Worm (Caenorhabditis elegans) whole organism, mixed stage, embryonic: Measurements from ENCODE around the gene clec-140.

Source experiments
- M03D4.4 ChIP-seq: sonication (generic microtip); optimal IDR thresholded peaks from 2 replicates; lab custom pipeline; 2017; ENCODE audit warnings: mild to moderate bottlenecking, missing genetic modification characterization, missing compliant biosample characterization
- bed-3 ChIP-seq: fragments of 200-800 bp; sonication (Bioruptor generic); optimal IDR thresholded peaks from 3 replicates; lab custom pipeline; 2018; ENCODE audit warnings: mild to moderate bottlenecking, missing genetic modification characterization, moderate library complexity, missing compliant biosample characterization
- blmp-1 ChIP-seq: fragments of 150-350 bp; optimal IDR thresholded peaks from 2 replicates; lab custom pipeline; 2014; ENCODE audit warnings: missing biosample characterization, missing genetic modification characterization
- ceh-39 ChIP-seq: fragments of 150-350 bp; optimal IDR thresholded peaks from 2 replicates; lab custom pipeline; 2014; ENCODE audit warnings: missing biosample characterization, missing genetic modification characterization
- ceh-43 ChIP-seq: fragments of 200-800 bp; sonication (Bioruptor generic); optimal IDR thresholded peaks from 2 replicates; lab custom pipeline; 2018; ENCODE audit warnings: mild to moderate bottlenecking, missing genetic modification characterization, moderate library complexity, missing compliant biosample characterization
- ceh-83 ChIP-seq: fragments of 200-800 bp; sonication (Bioruptor generic); optimal IDR thresholded peaks from 2 replicates; lab custom pipeline; 2018; ENCODE audit warnings: mild to moderate bottlenecking, missing genetic modification characterization, missing compliant biosample characterization
- ces-1 ChIP-seq: fragments of 150-350 bp; optimal IDR thresholded peaks from 2 replicates; lab custom pipeline; 2014; ENCODE audit warnings: missing biosample characterization, missing genetic modification reagents, missing genetic modification characterization
- cnd-1 ChIP-seq: fragments of 200-800 bp; sonication (Bioruptor generic); optimal IDR thresholded peaks from 2 replicates; lab custom pipeline; 2018; ENCODE audit warnings: mild to moderate bottlenecking, missing genetic modification characterization, missing compliant biosample characterization
- elt-1 ChIP-seq: sonication (generic microtip); optimal IDR thresholded peaks from 2 replicates; lab custom pipeline; 2017; ENCODE audit warnings: missing genetic modification characterization, mild to moderate bottlenecking, missing compliant biosample characterization, antibody characterized with exemption, moderate library complexity, borderline replicate concordance; ENCODE audit not compliant: insufficient read depth
- elt-3 ChIP-seq: fragments of 150-350 bp; optimal IDR thresholded peaks from 2 replicates; lab custom pipeline; 2014; ENCODE audit warnings: missing biosample characterization, missing genetic modification characterization
- ham-2 ChIP-seq: fragments of 200-800 bp; sonication (Bioruptor generic); optimal IDR thresholded peaks from 2 replicates; lab custom pipeline; 2018; ENCODE audit warnings: mild to moderate bottlenecking, missing genetic modification characterization, missing compliant biosample characterization
- hlh-1 ChIP-seq: fragments of 150-350 bp; optimal IDR thresholded peaks from 2 replicates; lab custom pipeline; 2014; ENCODE audit warnings: missing biosample characterization, missing genetic modification reagents, missing genetic modification characterization
- lin-13 ChIP-seq: fragments of 150-350 bp; optimal IDR thresholded peaks from 2 replicates; lab custom pipeline; 2014; ENCODE audit warnings: missing biosample characterization, missing genetic modification characterization
- lsy-2 ChIP-seq: fragments of 150-350 bp; optimal IDR thresholded peaks from 2 replicates; lab custom pipeline; 2014; ENCODE audit warnings: missing biosample characterization, missing genetic modification characterization
- mab-5 ChIP-seq: fragments of 150-350 bp; optimal IDR thresholded peaks from 2 replicates; lab custom pipeline; 2014; ENCODE audit warnings: missing biosample characterization, missing genetic modification characterization
- mep-1 ChIP-seq: fragments of 150-350 bp; optimal IDR thresholded peaks from 2 replicates; lab custom pipeline; 2017; ENCODE audit warnings: missing biosample characterization, missing genetic modification reagents, missing genetic modification characterization, inconsistent platforms
- nhr-12 ChIP-seq: fragments of 150-350 bp; optimal IDR thresholded peaks from 2 replicates; lab custom pipeline; 2014; ENCODE audit warnings: missing biosample characterization, missing genetic modification characterization
- nhr-237 ChIP-seq: fragments of 150-350 bp; optimal IDR thresholded peaks from 2 replicates; lab custom pipeline; 2014; ENCODE audit warnings: missing biosample characterization, missing genetic modification characterization
- nhr-28 ChIP-seq: fragments of 150-350 bp; optimal IDR thresholded peaks from 2 replicates; lab custom pipeline; 2014; ENCODE audit warnings: missing biosample characterization, missing genetic modification characterization
- nhr-76 ChIP-seq: sonication (generic microtip); optimal IDR thresholded peaks from 2 replicates; lab custom pipeline; 2017; ENCODE audit warnings: missing biosample characterization, missing genetic modification characterization
- pha-4 ChIP-seq: fragments of 150-350 bp; optimal IDR thresholded peaks from 2 replicates; lab custom pipeline; 2018; ENCODE audit warnings: missing biosample characterization, missing genetic modification reagents, missing genetic modification characterization
- sem-2 ChIP-seq: fragments of 200-800 bp; sonication (Bioruptor generic); optimal IDR thresholded peaks from 2 replicates; lab custom pipeline; 2018; ENCODE audit warnings: mild to moderate bottlenecking, missing genetic modification characterization, missing compliant biosample characterization
- snpc-4 ChIP-seq: fragments of 150-350 bp; optimal IDR thresholded peaks from 2 replicates; lab custom pipeline; 2014; ENCODE audit warnings: missing biosample characterization, missing genetic modification characterization
- sptf-1 ChIP-seq: sonication (generic microtip); optimal IDR thresholded peaks from 2 replicates; lab custom pipeline; 2017; ENCODE audit warnings: mild to moderate bottlenecking, missing genetic modification characterization, moderate library complexity, missing compliant biosample characterization
- unc-39 ChIP-seq: fragments of 150-350 bp; optimal IDR thresholded peaks from 2 replicates; lab custom pipeline; 2014; ENCODE audit warnings: missing biosample characterization, missing genetic modification characterization
- unc-62 ChIP-seq: fragments of 150-350 bp; optimal IDR thresholded peaks from 2 replicates; lab custom pipeline; 2014; ENCODE audit warnings: missing biosample characterization, missing genetic modification reagents, missing genetic modification characterization
- ztf-11 ChIP-seq: fragments of 150-350 bp; optimal IDR thresholded peaks from 2 replicates; lab custom pipeline; 2014; ENCODE audit warnings: missing biosample characterization, missing genetic modification characterization

clec-140 gene

DNA sequence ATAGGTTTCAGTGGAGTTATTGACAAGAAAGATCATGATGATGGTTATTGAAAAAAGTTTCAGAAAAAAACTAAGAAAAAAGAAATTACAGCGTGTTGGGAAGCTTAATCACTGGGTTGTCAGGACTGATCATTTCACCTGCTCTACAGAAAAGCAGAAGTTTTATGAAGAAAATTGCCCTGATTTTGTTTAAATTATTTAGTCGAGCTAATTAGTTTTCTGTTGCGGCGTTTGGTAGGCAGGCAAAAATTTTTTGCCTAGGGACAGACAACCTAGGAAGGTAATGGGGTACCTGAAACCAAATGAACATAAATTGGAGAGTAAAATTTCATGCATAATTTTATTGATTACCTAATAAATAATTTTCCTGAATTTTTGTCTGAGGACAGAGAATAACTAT is 10.8 kb downstream of the clec-140 start, which contains the start of gene sre-40:
TSS of gene sre-40 (minus strand) at position 101 of the 400 bp plus-strand sequence.
- no peak for TF ChIP-seq lsy-2 (tag; lab: Kevin White, UChicago)
- no peak for TF ChIP-seq M03D4.4 (tag; lab: Kevin White, UChicago)
- TF ChIP-seq, all 35 proteins: peak for 0

ce11 chrII:4684852-4685251 is 12.0 kb downstream of the clec-140 start:
- no peak for TF ChIP-seq nhr-12 (tag; lab: Kevin White, UChicago)
- no peak for TF ChIP-seq sem-2 (GFP tag; lab: Kevin White, UChicago)
- TF ChIP-seq hlh-1, result no peak
- TF ChIP-seq ceh-39, result no peak
- no peak for TF ChIP-seq ceh-83 (GFP tag; lab: Kevin White, UChicago)

DNA sequence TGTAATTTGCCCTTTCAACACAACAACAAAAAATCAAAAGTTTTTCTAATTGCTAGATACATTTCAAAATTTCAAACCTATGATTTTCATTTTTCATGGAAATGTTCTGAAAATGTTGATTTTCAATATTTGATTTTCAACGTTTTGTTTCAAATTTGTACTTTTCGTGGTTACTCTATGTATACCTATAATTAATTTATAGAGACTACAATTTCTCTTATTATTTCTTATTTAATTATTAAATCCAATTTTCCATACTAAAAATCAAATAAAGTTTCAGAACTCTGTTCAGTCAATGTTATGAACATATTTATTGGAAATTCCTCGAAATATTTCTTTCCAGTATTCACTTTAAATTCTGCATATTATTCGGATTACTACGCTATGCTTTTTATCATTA is 14.1 kb downstream of the clec-140 start, which contains the start of gene sre-39:
TSS of gene sre-39 (plus strand) at position 301 of the 400 bp plus-strand sequence.
- no peak for TF ChIP-seq ces-1 (GFP tag; lab: Kevin White, UChicago)
- TF ChIP-seq cnd-1 (tag; lab: Kevin White, UChicago), result no peak

- TF ChIP-seq M03D4.4 (tag; lab: Kevin White, UChicago) (no peak), hlh-1 (no peak), sem-2 (GFP tag; lab: Kevin White, UChicago) (no peak), bed-3 (GFP tag; lab: Kevin White, UChicago) (no peak), ceh-83 (GFP tag; lab: Kevin White, UChicago) (no peak), nhr-28 (tag; lab: Kevin White, UChicago) (no peak), pha-4 (tag; lab: Kevin White, UChicago) (no peak), lin-13 (tag; lab: Kevin White, UChicago) (no peak), ceh-39 (no peak), blmp-1 (no peak), mep-1 (tag; lab: Kevin White, UChicago) (no peak), nhr-237 (tag; lab: Kevin White, UChicago) (no peak), nhr-12 (tag; lab: Kevin White, UChicago) (no peak), snpc-4 (tag; lab: Kevin White, UChicago) (no peak), lsy-2 (tag; lab: Kevin White, UChicago) (no peak), elt-3 (no peak), unc-39 (tag; lab: Kevin White, UChicago) (no peak), mab-5 (tag; lab: Kevin White, UChicago) (no peak)
Observed at ce11 chrII:4689477-4689876, 16.6 kb downstream of the clec-140 start, which contains the start of gene F10G7.12. F10G7.12 (plus strand) TSS chrII:4689777.

DNA sequence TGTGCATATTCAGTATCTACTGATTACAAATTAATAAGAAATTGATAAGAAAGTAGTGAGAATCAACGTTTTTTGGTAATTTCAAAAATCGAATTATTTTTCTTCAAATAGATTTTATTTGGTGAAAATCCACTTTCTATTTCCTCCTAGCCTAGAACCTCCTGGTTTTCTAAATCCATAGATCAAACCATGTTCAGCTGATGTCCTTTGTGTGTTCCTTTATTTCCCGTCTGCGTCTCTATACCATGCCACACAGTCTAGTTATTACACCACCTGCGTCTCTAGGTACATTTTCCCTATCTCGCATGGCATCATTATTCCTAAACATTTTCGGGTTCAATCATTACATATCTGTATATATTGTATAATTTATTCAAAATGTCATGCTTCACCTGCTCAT is 20.3 kb downstream of the clec-140 start, which contains the start of gene F10G7.5:
TSS of gene F10G7.5 (plus strand) at position 286 of the 400 bp plus-strand sequence.
- no peak for TF ChIP-seq ceh-43 (GFP tag; lab: Kevin White, UChicago)
- peak; percentile 47 for TF ChIP-seq pha-4 (tag; lab: Kevin White, UChicago)

DNA sequence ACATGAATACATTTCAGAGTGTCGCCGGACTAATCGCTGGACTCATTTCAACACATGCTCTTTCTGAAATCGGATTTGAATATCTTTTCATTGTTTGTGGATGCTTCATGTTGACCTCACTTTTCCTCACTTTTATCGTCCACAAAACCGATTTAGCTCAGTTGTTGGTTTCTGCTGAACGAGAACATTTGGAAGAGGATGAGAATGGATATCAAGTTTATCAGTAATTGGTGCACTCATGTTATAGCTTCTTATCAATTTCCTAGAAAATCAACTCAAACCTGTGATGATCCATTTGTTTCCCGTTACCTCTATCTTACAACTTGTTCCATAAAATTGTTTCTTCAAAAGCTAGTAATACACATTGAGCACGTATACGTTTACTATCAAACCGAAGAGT is 23.2 kb downstream of the clec-140 start:
- TF ChIP-seq ztf-11 (tag; lab: Kevin White, UChicago) (no peak), elt-1 (tag; lab: Kevin White, UChicago) (no peak)

DNA sequence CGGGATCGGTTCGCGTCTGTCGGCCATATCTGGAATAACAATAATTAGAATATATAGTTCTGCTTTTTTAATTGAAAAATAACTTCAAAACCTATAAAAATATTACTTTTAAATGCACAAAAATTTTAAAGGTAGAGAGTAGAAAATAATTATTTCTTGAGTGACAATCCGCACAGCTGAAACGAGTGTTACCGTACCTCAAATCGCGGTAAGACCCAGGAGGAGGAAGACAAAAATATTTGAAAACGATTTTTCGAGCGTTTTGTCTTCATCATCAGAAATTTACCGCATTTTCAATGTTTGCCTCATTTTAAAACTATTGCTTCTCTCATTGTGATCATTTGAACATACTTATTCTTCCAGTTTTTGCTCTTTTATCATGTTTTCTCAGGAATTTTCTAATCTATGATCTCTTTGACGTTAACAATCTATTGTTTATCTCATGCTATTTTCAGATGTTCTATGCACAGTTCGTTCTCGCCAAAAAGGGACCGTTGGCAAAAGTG is 25.5 kb downstream of the clec-140 start, which contains the start of the genes rpn-5 and scc-1:
TSS of gene rpn-5 (minus strand) at position 162 of the 506 bp plus-strand sequence.
TSS of gene scc-1 (plus strand) at position 456 of the 506 bp plus-strand sequence.
- TF ChIP-seq lin-13 (tag; lab: Kevin White, UChicago), result peak; percentile 42
- peak; percentile 88 for TF ChIP-seq unc-62 (GFP tag; lab: Kevin White, UChicago)
- TF ChIP-seq mep-1 (tag; lab: Kevin White, UChicago), result peak; percentile 55
- TF ChIP-seq nhr-28 (tag; lab: Kevin White, UChicago), result no peak
- TF ChIP-seq ceh-39, result peak; percentile 55
- peak; percentile 71 for TF ChIP-seq nhr-237 (tag; lab: Kevin White, UChicago)
- no peak for TF ChIP-seq ham-2 (GFP tag; lab: Kevin White, UChicago)
- TF ChIP-seq ces-1 (GFP tag; lab: Kevin White, UChicago), result peak; percentile 80
- peak; percentile 8 for TF ChIP-seq sptf-1 (tag; lab: Kevin White, UChicago)
- TF ChIP-seq nhr-76 (tag; lab: Kevin White, UChicago), result no peak
- TF ChIP-seq hlh-1, result peak; percentile 43
- TF ChIP-seq lsy-2 (tag; lab: Kevin White, UChicago), result peak; percentile 99
- TF ChIP-seq pha-4 (tag; lab: Kevin White, UChicago), result peak; percentile 85
